Worm (Caenorhabditis elegans) whole organism, L3 larva: ENCODE results near the gene C04B4.1.

Source experiments
- hmg-11 ChIP-seq: sonication (generic microtip); optimal IDR thresholded peaks from 2 replicates; lab custom pipeline; 2016; ENCODE audit warnings: missing genetic modification characterization, missing compliant biosample characterization
- nhr-237 ChIP-seq: fragments of 150-350 bp; optimal IDR thresholded peaks from 2 replicates; lab custom pipeline; 2014; ENCODE audit warnings: missing biosample characterization, missing genetic modification characterization
- zag-1 ChIP-seq: fragments of 150-350 bp; optimal IDR thresholded peaks from 2 replicates; lab custom pipeline; 2014; ENCODE audit warnings: missing biosample characterization, missing genetic modification characterization

DNA sequence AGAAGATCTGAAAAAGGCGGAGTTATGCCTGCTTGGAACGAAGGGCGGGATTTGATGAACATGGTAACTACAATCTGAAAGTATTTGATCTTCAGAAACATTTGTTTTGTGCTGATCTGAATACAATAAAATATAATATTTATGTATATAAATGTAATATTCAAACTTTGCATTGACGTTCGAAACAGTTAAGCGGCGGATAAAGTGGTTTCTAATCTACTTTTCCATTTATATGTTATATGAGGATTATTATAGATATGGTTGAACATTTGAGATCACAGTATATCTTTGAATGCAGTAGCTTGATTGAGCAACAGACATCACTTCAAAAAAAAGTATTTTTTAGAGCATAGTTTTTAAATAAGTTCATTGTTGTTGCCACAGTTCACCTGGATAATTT lies 6.7 kb upstream of the C04B4.1 start, which contains the start of gene H19J13.2:
- TF ChIP-seq hmg-11 (tag; lab: Kevin White, UChicago) (no peak), zag-1 (tag; lab: Kevin White, UChicago) (no peak), nhr-237 (tag; lab: Kevin White, UChicago) (no peak)
